Fruit fly (Drosophila melanogaster) whole organism, embryonic: ENCODE results near the gene Rbm13.

ENCODE experiments used
- Abd-B ChIP-seq: fragments of 200-800 bp; sonication (Bioruptor generic); optimal IDR thresholded peaks from 2 replicates; lab custom pipeline; 2018; ENCODE audit warnings: missing biosample characterization, mild to moderate bottlenecking, missing genetic modification characterization, moderate library complexity
- Atf3 ChIP-seq: fragments of 200-800 bp; sonication (Bioruptor generic); optimal IDR thresholded peaks from 3 replicates; lab custom pipeline; 2016; ENCODE audit warnings: missing biosample characterization, missing genetic modification characterization
- Blimp-1 ChIP-seq: fragments of 200-800 bp; sonication (Bioruptor generic); optimal IDR thresholded peaks from 3 replicates; lab custom pipeline; 2018; ENCODE audit warnings: missing biosample characterization, missing genetic modification characterization, mild to moderate bottlenecking, moderate library complexity, missing genetic modification reagents
- CG12219 ChIP-seq: fragments of 200-800 bp; sonication (Bioruptor generic); optimal IDR thresholded peaks from 3 replicates; lab custom pipeline; 2018; ENCODE audit warnings: missing biosample characterization, mild to moderate bottlenecking, missing genetic modification characterization
- CG12299 ChIP-seq: fragments of 200-800 bp; sonication (Bioruptor generic); optimal IDR thresholded peaks from 2 replicates; lab custom pipeline; 2018; ENCODE audit warnings: missing biosample characterization, mild to moderate bottlenecking, missing genetic modification characterization
- CG15601 ChIP-seq: fragments of 200-800 bp; sonication (Bioruptor generic); optimal IDR thresholded peaks from 3 replicates; lab custom pipeline; 2019; ENCODE audit warnings: missing biosample characterization, mild to moderate bottlenecking, missing genetic modification characterization, moderate library complexity
- CG1603 ChIP-seq: fragments of 200-800 bp; sonication (Bioruptor generic); optimal IDR thresholded peaks from 2 replicates; lab custom pipeline; 2019; ENCODE audit warnings: missing biosample characterization, mild to moderate bottlenecking, missing genetic modification characterization, moderate library complexity
- CG16779 ChIP-seq: fragments of 200-800 bp; sonication (Bioruptor generic); IDR thresholded peaks from 2 replicates; pipeline ENCODE4 v1.3.6; 2022; ENCODE audit warnings: missing biosample characterization, missing genetic modification characterization
- CG17328 ChIP-seq: fragments of 200-800 bp; sonication (Bioruptor generic); IDR thresholded peaks from 2 replicates; pipeline ENCODE4 v1.3.6; 2022; ENCODE audit warnings: missing biosample characterization, missing genetic modification characterization
- CG2129 ChIP-seq: fragments of 200-800 bp; sonication (Bioruptor generic); IDR thresholded peaks from 2 replicates; pipeline ENCODE4 v1.3.6; 2022; ENCODE audit warnings: missing biosample characterization, missing genetic modification characterization; ENCODE audit not compliant: partially characterized antibody
- CG31224 ChIP-seq: fragments of 200-800 bp; sonication (Bioruptor generic); IDR thresholded peaks from 2 replicates; pipeline ENCODE4 v1.3.6; 2022; ENCODE audit warnings: missing biosample characterization, missing genetic modification characterization
- CG31365 ChIP-seq: fragments of 200-800 bp; sonication (Bioruptor generic); optimal IDR thresholded peaks from 2 replicates; lab custom pipeline; 2018; ENCODE audit warnings: missing biosample characterization, mild to moderate bottlenecking, missing genetic modification characterization
- CG33213 ChIP-seq: fragments of 200-800 bp; sonication (Bioruptor generic); optimal IDR thresholded peaks from 3 replicates; lab custom pipeline; 2016; ENCODE audit warnings: missing biosample characterization, missing genetic modification characterization
- CG5245 ChIP-seq: fragments of 200-800 bp; sonication (Bioruptor generic); optimal IDR thresholded peaks from 3 replicates; lab custom pipeline; 2016; ENCODE audit warnings: missing biosample characterization, missing genetic modification characterization
- CG7745 ChIP-seq: fragments of 200-800 bp; sonication (Bioruptor generic); optimal IDR thresholded peaks from 2 replicates; lab custom pipeline; 2018; ENCODE audit warnings: missing biosample characterization, mild to moderate bottlenecking, missing genetic modification characterization, moderate library complexity
- CG8944 ChIP-seq: fragments of 200-800 bp; sonication (Bioruptor generic); optimal IDR thresholded peaks from 3 replicates; lab custom pipeline; 2016; ENCODE audit warnings: missing biosample characterization, missing genetic modification characterization
- CG9817 ChIP-seq: fragments of 200-800 bp; sonication (Bioruptor generic); optimal IDR thresholded peaks from 2 replicates; lab custom pipeline; 2018; ENCODE audit warnings: missing biosample characterization, mild to moderate bottlenecking, missing genetic modification characterization, moderate library complexity
- Doc2 ChIP-seq: fragments of 200-800 bp; sonication (Bioruptor generic); IDR thresholded peaks from 2 replicates; pipeline ENCODE4 v1.3.6; 2022; ENCODE audit warnings: missing biosample characterization, missing genetic modification characterization
- Hmx ChIP-seq: fragments of 200-800 bp; sonication (Bioruptor generic); optimal IDR thresholded peaks from 2 replicates; lab custom pipeline; 2016; ENCODE audit warnings: missing biosample characterization, missing genetic modification characterization
- NC2β ChIP-seq: fragments of 200-800 bp; sonication (Bioruptor generic); optimal IDR thresholded peaks from 2 replicates; lab custom pipeline; 2016; ENCODE audit warnings: missing biosample characterization, missing genetic modification characterization
- Nf-YA ChIP-seq: fragments of 200-800 bp; sonication (Bioruptor generic); IDR thresholded peaks from 2 replicates; pipeline ENCODE4 v1.3.6; 2022; ENCODE audit warnings: missing biosample characterization, missing genetic modification characterization
- Oli ChIP-seq: fragments of 200-800 bp; sonication (Bioruptor generic); optimal IDR thresholded peaks from 2 replicates; lab custom pipeline; 2018; ENCODE audit warnings: missing biosample characterization, mild to moderate bottlenecking, missing genetic modification characterization, moderate library complexity
- Tbp ChIP-seq: fragments of >200 bp; optimal IDR thresholded peaks from 2 replicates; lab custom pipeline; 2018; ENCODE audit warnings: missing biosample characterization, missing genetic modification characterization
- ash1 ChIP-seq: fragments of 200-800 bp; sonication (Bioruptor generic); optimal IDR thresholded peaks from 2 replicates; lab custom pipeline; 2018; ENCODE audit warnings: missing biosample characterization, mild to moderate bottlenecking, missing genetic modification characterization
- ci ChIP-seq: fragments of 200-800 bp; sonication (Bioruptor generic); IDR thresholded peaks from 3 replicates; pipeline ENCODE4 v1.3.6; 2022; ENCODE audit warnings: missing biosample characterization, missing genetic modification characterization
- corto ChIP-seq: fragments of 200-800 bp; sonication (Bioruptor generic); optimal IDR thresholded peaks from 2 replicates; lab custom pipeline; 2016; ENCODE audit warnings: missing biosample characterization, mild to moderate bottlenecking, missing genetic modification characterization, moderate library complexity
- crol ChIP-seq: fragments of 200-800 bp; sonication (Bioruptor generic); IDR thresholded peaks from 2 replicates; pipeline ENCODE4 v1.3.6; 2022; ENCODE audit warnings: missing biosample characterization, missing genetic modification characterization
- danr ChIP-seq: fragments of 200-800 bp; sonication (Bioruptor generic); IDR thresholded peaks from 2 replicates; pipeline ENCODE4 v1.3.6; 2022; ENCODE audit warnings: missing biosample characterization, missing genetic modification characterization
- fd102C ChIP-seq: fragments of 200-800 bp; sonication (Bioruptor generic); optimal IDR thresholded peaks from 2 replicates; lab custom pipeline; 2018; ENCODE audit warnings: missing biosample characterization, mild to moderate bottlenecking, missing genetic modification characterization, moderate library complexity
- gsb ChIP-seq: fragments of 200-800 bp; sonication (Bioruptor generic); IDR thresholded peaks from 2 replicates; pipeline ENCODE4 v1.3.6; 2022; ENCODE audit warnings: missing biosample characterization, missing genetic modification characterization
- hbn ChIP-seq: fragments of 200-800 bp; sonication (Bioruptor generic); IDR thresholded peaks from 2 replicates; pipeline ENCODE4 v1.3.6; 2022; ENCODE audit warnings: missing biosample characterization, missing genetic modification characterization; ENCODE audit not compliant: partially characterized antibody
- lov ChIP-seq, 2 experiments: fragments of 200-800 bp in 1 of 2; fragments of >200 bp in 1 of 2; sonication (Bioruptor generic) in 1 of 2; IDR thresholded peaks in 1 of 2; optimal IDR thresholded peaks in 1 of 2; 2 replicates in 1 of 2; 3 replicates in 1 of 2; pipeline versions ENCODE4 v1.3.6 to Lab custom; 2017 to 2022; ENCODE audit warnings: missing biosample characterization in 1 of 2, missing genetic modification characterization in 1 of 2
- mam ChIP-seq: fragments of 200-800 bp; sonication (Bioruptor generic); optimal IDR thresholded peaks from 3 replicates; lab custom pipeline; 2016; ENCODE audit warnings: missing biosample characterization, missing genetic modification characterization
- org-1 ChIP-seq: fragments of 200-800 bp; sonication (Bioruptor generic); optimal IDR thresholded peaks from 2 replicates; lab custom pipeline; 2017; ENCODE audit warnings: missing biosample characterization, missing genetic modification characterization
- pb ChIP-seq: fragments of 200-800 bp; sonication (Bioruptor generic); optimal IDR thresholded peaks from 3 replicates; lab custom pipeline; 2016; ENCODE audit warnings: missing biosample characterization, missing genetic modification characterization
- phol ChIP-seq: fragments of 200-800 bp; sonication (Bioruptor generic); optimal IDR thresholded peaks from 3 replicates; lab custom pipeline; 2018; ENCODE audit warnings: missing biosample characterization, mild to moderate bottlenecking, missing genetic modification characterization, moderate library complexity
- pros ChIP-seq: fragments of 200-800 bp; sonication (Bioruptor generic); optimal IDR thresholded peaks from 3 replicates; lab custom pipeline; 2019; ENCODE audit warnings: missing biosample characterization, mild to moderate bottlenecking, missing genetic modification characterization, moderate library complexity
- schlank ChIP-seq: fragments of 200-800 bp; sonication (Bioruptor generic); optimal IDR thresholded peaks from 2 replicates; lab custom pipeline; 2018; ENCODE audit warnings: missing biosample characterization, mild to moderate bottlenecking, missing genetic modification characterization
- sim ChIP-seq: fragments of 200-800 bp; sonication (Bioruptor generic); IDR thresholded peaks from 2 replicates; pipeline ENCODE4 v1.3.6; 2022; ENCODE audit warnings: missing biosample characterization, missing genetic modification characterization
- slou ChIP-seq: fragments of 200-800 bp; sonication (Bioruptor generic); optimal IDR thresholded peaks from 3 replicates; lab custom pipeline; 2016; ENCODE audit warnings: missing biosample characterization, missing genetic modification characterization
- so ChIP-seq: fragments of 200-800 bp; sonication (Bioruptor generic); IDR thresholded peaks from 3 replicates; pipeline ENCODE4 v1.3.6; 2022; ENCODE audit warnings: missing biosample characterization, missing genetic modification characterization
- sr ChIP-seq: fragments of 200-800 bp; sonication (Bioruptor generic); IDR thresholded peaks from 3 replicates; pipeline ENCODE4 v1.3.6; 2022; ENCODE audit warnings: missing biosample characterization, missing genetic modification characterization
- ssp ChIP-seq: fragments of 200-800 bp; sonication (Bioruptor generic); IDR thresholded peaks from 2 replicates; pipeline ENCODE4 v1.3.6; 2022; ENCODE audit warnings: missing biosample characterization, missing genetic modification characterization
- tap ChIP-seq: fragments of 200-800 bp; optimal IDR thresholded peaks from 3 replicates; lab custom pipeline; 2019; ENCODE audit warnings: missing biosample characterization, mild to moderate bottlenecking, missing genetic modification characterization, moderate library complexity
- tio ChIP-seq: fragments of 200-800 bp; sonication (Bioruptor generic); optimal IDR thresholded peaks from 2 replicates; lab custom pipeline; 2017; ENCODE audit warnings: missing biosample characterization, missing genetic modification characterization, inconsistent platforms
- tna ChIP-seq: fragments of 200-800 bp; sonication (Bioruptor generic); IDR thresholded peaks from 2 replicates; pipeline ENCODE4 v1.3.6; 2022; ENCODE audit warnings: missing biosample characterization, missing genetic modification characterization; ENCODE audit not compliant: partially characterized antibody
- tup ChIP-seq: fragments of 200-800 bp; sonication (Bioruptor generic); optimal IDR thresholded peaks from 2 replicates; lab custom pipeline; 2016; ENCODE audit warnings: missing biosample characterization, mild to moderate bottlenecking, missing genetic modification characterization, moderate library complexity
- unpg ChIP-seq: fragments of 200-800 bp; sonication (Bioruptor generic); optimal IDR thresholded peaks from 3 replicates; lab custom pipeline; 2018; ENCODE audit warnings: missing biosample characterization, mild to moderate bottlenecking, missing genetic modification characterization, moderate library complexity
- wek ChIP-seq: fragments of 200-800 bp; sonication (Bioruptor generic); optimal IDR thresholded peaks from 3 replicates; lab custom pipeline; 2018; ENCODE audit warnings: missing biosample characterization, mild to moderate bottlenecking, missing genetic modification characterization, moderate library complexity

The Rbm13 gene

dm6 chrX:8891565-8892276 lies 9.8 kb upstream of the Rbm13 start (continued):
- no peak for TF ChIP-seq hbn (GFP tag; lab: Robert Waterston, UW)
- peak; percentile 72 for TF ChIP-seq CG17328 (GFP tag; lab: Robert Waterston, UW)
- no peak for TF ChIP-seq CG2129 (GFP tag; lab: Robert Waterston, UW)
- peak; percentile 17 for TF ChIP-seq NC2β (GFP tag; lab: Kevin White, UChicago)
- TF ChIP-seq Hmx (GFP tag; lab: Kevin White, UChicago), result no peak
- peak; percentile 41 for TF ChIP-seq CG5245 (GFP tag; lab: Kevin White, UChicago)
- TF ChIP-seq CG31365 (tag; lab: Kevin White, UChicago), result no peak
- TF ChIP-seq ci (GFP tag; lab: Robert Waterston, UW), result peak; percentile 79
- TF ChIP-seq Tbp (GFP tag; lab: Kevin White, UChicago), result no peak
- no peak for TF ChIP-seq slou (GFP tag; lab: Kevin White, UChicago)
- TF ChIP-seq fd102C, result no peak
- TF ChIP-seq unpg, result peak; percentile 68
- TF ChIP-seq tio (GFP tag; lab: Kevin White, UChicago), result peak; percentile 67
- TF ChIP-seq CG12299, result peak; percentile 11
- no peak for TF ChIP-seq ash1
- TF ChIP-seq phol (tag; lab: Kevin White, UChicago), result peak; percentile 76
- TF ChIP-seq lov (optimal IDR thresholded peaks at IDR 0.05; lab: Kevin White, UChicago), result no peak
- TF ChIP-seq lov (GFP tag; IDR thresholded peaks at IDR 0.05; lab: Robert Waterston, UW), result no peak
- TF ChIP-seq pros (GFP tag; lab: Kevin White, UChicago), result peak; percentile 50
- TF ChIP-seq danr (GFP tag; lab: Robert Waterston, UW), result no peak
- TF ChIP-seq sim (GFP tag; lab: Robert Waterston, UW), result 0 out of 2 replicates have a peak, but pooled peaks have one; percentile 16
- no peak for TF ChIP-seq Atf3 (GFP tag; lab: Kevin White, UChicago)
- TF ChIP-seq Abd-B, result peak; percentile 61
- peak; percentile 28 for TF ChIP-seq mam (GFP tag; lab: Kevin White, UChicago)
- peak; percentile 47 for TF ChIP-seq CG15601
- TF ChIP-seq Blimp-1 (GFP tag; lab: Kevin White, UChicago), result peak; percentile 62
- TF ChIP-seq Doc2 (GFP tag; lab: Robert Waterston, UW), result no peak
- peak; percentile 37; the same call in 1 of the 2 replicates for TF ChIP-seq crol (GFP tag; lab: Robert Waterston, UW)
- TF ChIP-seq CG12219 (GFP tag; lab: Kevin White, UChicago), result peak; percentile 63
- no peak for TF ChIP-seq tna (GFP tag; lab: Robert Waterston, UW)
- TF ChIP-seq tup, result no peak
- peak; percentile 43 for TF ChIP-seq CG9817 (tag; lab: Kevin White, UChicago)
- TF ChIP-seq CG7745 (tag; lab: Kevin White, UChicago), result no peak
- peak; percentile 52 for TF ChIP-seq Nf-YA (GFP tag; lab: Robert Waterston, UW)
- peak; percentile 84 for TF ChIP-seq Oli (tag; lab: Kevin White, UChicago)
- TF ChIP-seq schlank, result no peak
- TF ChIP-seq so (GFP tag; lab: Robert Waterston, UW), result peak; percentile 58; the same call in 1 of the 3 replicates
- no peak for TF ChIP-seq sr (GFP tag; lab: Robert Waterston, UW)
- TF ChIP-seq corto, result no peak
- peak; percentile 60 for TF ChIP-seq ssp (GFP tag; lab: Robert Waterston, UW)
- no peak for TF ChIP-seq wek (GFP tag; lab: Kevin White, UChicago)
- no peak for TF ChIP-seq CG16779 (GFP tag; lab: Robert Waterston, UW)
- TF ChIP-seq CG8944 (GFP tag; lab: Kevin White, UChicago), result no peak
- peak; percentile 63 for TF ChIP-seq org-1 (GFP tag; lab: Kevin White, UChicago)
- TF ChIP-seq CG33213, result no peak
- TF ChIP-seq CG1603 (tag; lab: Kevin White, UChicago), result peak; percentile 67
- peak; percentile 49 for TF ChIP-seq tap (tag; lab: Kevin White, UChicago)
- TF ChIP-seq CG31224 (GFP tag; lab: Robert Waterston, UW), result peak; percentile 66
- no peak for TF ChIP-seq gsb (GFP tag; lab: Robert Waterston, UW)
- TF ChIP-seq pb (GFP tag; lab: Kevin White, UChicago), result no peak
